Fruit fly (Drosophila melanogaster): Measurements from ENCODE around the gene wkd.

Gene wkd

DNA sequence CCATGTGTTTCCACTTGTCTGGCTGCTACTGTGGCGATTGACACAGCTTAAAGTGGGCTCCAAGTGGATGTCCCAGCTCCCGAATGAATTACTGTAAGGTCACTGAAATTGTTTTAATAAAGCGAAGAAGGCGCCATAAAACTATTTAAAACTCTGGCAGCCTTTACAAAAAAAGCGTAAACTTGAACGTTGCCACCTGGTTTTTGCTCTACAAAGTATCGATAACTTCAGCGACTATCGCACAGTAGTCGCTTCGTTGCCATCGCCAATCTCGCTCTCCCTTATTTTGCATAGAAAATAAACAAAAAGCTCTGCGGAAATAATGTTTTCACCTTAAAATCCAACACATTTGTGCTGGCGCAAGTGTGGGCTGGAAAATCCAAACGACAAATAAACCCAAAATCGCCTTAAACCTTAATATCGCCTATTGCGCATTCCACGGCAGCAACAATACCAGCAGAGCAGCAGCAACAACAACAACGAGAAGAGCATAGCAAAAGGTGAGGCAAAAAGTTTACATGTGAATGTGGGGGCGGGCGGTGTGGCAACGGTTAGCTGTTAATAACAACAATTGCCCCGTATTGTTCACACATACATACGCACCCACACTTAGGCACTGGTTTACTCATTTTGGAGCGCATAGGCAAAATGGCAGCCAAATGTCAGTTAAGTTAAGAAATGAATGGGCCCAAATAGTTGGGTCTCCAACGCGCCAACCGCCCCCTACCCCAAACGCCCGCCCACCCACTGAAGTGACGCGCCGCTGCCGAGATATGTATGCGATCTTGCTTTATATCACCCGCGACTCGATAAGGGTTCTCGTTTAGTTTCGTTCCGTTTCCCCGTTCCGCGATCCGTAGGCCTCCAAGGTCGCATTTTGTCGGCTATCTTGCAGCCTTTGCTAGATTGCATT lies at the start of gene wkd (continued):
- TF ChIP-seq CG12155 (GFP tag; optimal IDR thresholded peaks at IDR 0.05), result peak; percentile 58
- no peak for TF ChIP-seq sima (GFP tag; optimal IDR thresholded peaks at IDR 0.05)
- peak; percentile 4 for TF ChIP-seq mirr (GFP tag; optimal IDR thresholded peaks at IDR 0.05)
- TF ChIP-seq CG2678 (tag; optimal IDR thresholded peaks at IDR 0.05), result no peak
- peak; percentile 40 for TF ChIP-seq kni (GFP tag; optimal IDR thresholded peaks at IDR 0.05)
- TF ChIP-seq CG13424 (tag; optimal IDR thresholded peaks at IDR 0.05), result no peak
- no peak for TF ChIP-seq Hey (tag; optimal IDR thresholded peaks at IDR 0.05)
- no peak for TF ChIP-seq slp2 (GFP tag; optimal IDR thresholded peaks at IDR 0.05)
- TF ChIP-seq Rfx (GFP tag; IDR thresholded peaks at IDR 0.05), result no peak
- TF ChIP-seq C15 (GFP tag; IDR thresholded peaks at IDR 0.05), result no peak
- TF ChIP-seq ATbp (GFP tag; optimal IDR thresholded peaks at IDR 0.05), result no peak
- no peak for TF ChIP-seq CG32772 (GFP tag; IDR thresholded peaks at IDR 0.05)
- TF ChIP-seq CG3838 (GFP tag; optimal IDR thresholded peaks at IDR 0.05), result no peak
- TF ChIP-seq CG4282 (GFP tag; optimal IDR thresholded peaks at IDR 0.05), result peak; percentile 15
- peak; percentile 57; the same call in 1 of the 2 replicates for TF ChIP-seq CG9932 (GFP tag; IDR thresholded peaks at IDR 0.05)
- TF ChIP-seq Mad (GFP tag; optimal IDR thresholded peaks at IDR 0.05), result peak; percentile 23
- TF ChIP-seq Usf (GFP tag; optimal IDR thresholded peaks at IDR 0.05), result no peak
- no peak for TF ChIP-seq sc (optimal IDR thresholded peaks at IDR 0.05)
- TF ChIP-seq sc (GFP tag; optimal IDR thresholded peaks at IDR 0.05), result no peak
- TF ChIP-seq CG11093 (GFP tag; IDR thresholded peaks at IDR 0.05), result no peak
- TF ChIP-seq sd (tag; optimal IDR thresholded peaks at IDR 0.05), result peak; percentile 45
- no peak for TF ChIP-seq Ssrp (tag; optimal IDR thresholded peaks at IDR 0.05)
- TF ChIP-seq zen (tag; optimal IDR thresholded peaks at IDR 0.05), result no peak
- peak; percentile 73 for TF ChIP-seq CG12659 (GFP tag; optimal IDR thresholded peaks at IDR 0.05)
- no peak for TF ChIP-seq ssp (GFP tag; IDR thresholded peaks at IDR 0.05)
- TF ChIP-seq CG16779 (GFP tag; IDR thresholded peaks at IDR 0.05), result no peak
- no peak for TF ChIP-seq eyg (GFP tag; optimal IDR thresholded peaks at IDR 0.05)
- TF ChIP-seq CG17612 (GFP tag; IDR thresholded peaks at IDR 0.05), result no peak
- TF ChIP-seq CG4404 (GFP tag; IDR thresholded peaks at IDR 0.05), result no peak
- TF ChIP-seq CG18476 (GFP tag; optimal IDR thresholded peaks at IDR 0.05), result no peak
- 0 out of 3 replicates have a peak, but pooled peaks have one; percentile 22 for TF ChIP-seq CG34422 (GFP tag; IDR thresholded peaks at IDR 0.05)
- TF ChIP-seq mam (GFP tag; optimal IDR thresholded peaks at IDR 0.05), result peak; percentile 13
- peak; percentile 89 for TF ChIP-seq amos (GFP tag; IDR thresholded peaks at IDR 0.05; ENCODE audit: partially characterized antibody)
- TF ChIP-seq CG4424 (GFP tag; optimal IDR thresholded peaks at IDR 0.05), result no peak
- no peak for TF ChIP-seq CG12071 (GFP tag; optimal IDR thresholded peaks at IDR 0.05)
- TF ChIP-seq tx (GFP tag; optimal IDR thresholded peaks at IDR 0.05), result no peak
- no peak for TF ChIP-seq nau (GFP tag; optimal IDR thresholded peaks at IDR 0.05)
- TF ChIP-seq Eip74EF (GFP tag; optimal IDR thresholded peaks at IDR 0.05), result no peak
- peak in 1 of 2 experiments; percentile 61 for TF ChIP-seq Trl (optimal IDR thresholded peaks at IDR 0.05)
- no peak for TF ChIP-seq Trl (GFP tag; optimal IDR thresholded peaks at IDR 0.05)
- no peak for TF ChIP-seq fd3F (GFP tag; optimal IDR thresholded peaks at IDR 0.05)
- TF ChIP-seq CG14667 (GFP tag; IDR thresholded peaks at IDR 0.05), result no peak
- peak; percentile 69; the same call in 2 of the 3 replicates for TF ChIP-seq sr (GFP tag; IDR thresholded peaks at IDR 0.05)
- no peak for TF ChIP-seq cwo (GFP tag; optimal IDR thresholded peaks at IDR 0.05)
- TF ChIP-seq Dbx (GFP tag; IDR thresholded peaks at IDR 0.05), result no peak
- no peak for TF ChIP-seq maf-S (GFP tag; optimal IDR thresholded peaks at IDR 0.05)
- no peak for TF ChIP-seq Poxn (GFP tag; IDR thresholded peaks at IDR 0.05)
- TF ChIP-seq repo (GFP tag; optimal IDR thresholded peaks at IDR 0.05), result no peak
- no peak for TF ChIP-seq CG11085 (GFP tag; IDR thresholded peaks at IDR 0.05)
- no peak for TF ChIP-seq E2f1 (GFP tag; IDR thresholded peaks at IDR 0.05)

Data from whole organism, embryonic.